Worm (Caenorhabditis elegans) whole organism, young adult: ENCODE results near the gene Y102A5C.27.

Experiments
- F22D6.2 ChIP-seq: sonication (generic microtip); optimal IDR thresholded peaks from 2 replicates; lab custom pipeline; 2016; ENCODE audit warnings: mild to moderate bottlenecking, missing genetic modification characterization, missing compliant biosample characterization
- F23B12.7 ChIP-seq: sonication (generic microtip); optimal IDR thresholded peaks from 2 replicates; lab custom pipeline; 2017; ENCODE audit warnings: missing genetic modification characterization, mild to moderate bottlenecking, missing compliant biosample characterization, antibody characterized with exemption, moderate library complexity; ENCODE audit not compliant: insufficient read depth
- F33H1.4 ChIP-seq: fragments of 200-800 bp; sonication (Bioruptor generic); IDR thresholded peaks from 2 replicates; pipeline ENCODE4 v1.3.6; 2022; ENCODE audit warnings: missing genetic modification reagents, missing genetic modification characterization, missing compliant biosample characterization
- ZK185.1 ChIP-seq: sonication (generic microtip); optimal IDR thresholded peaks from 2 replicates; lab custom pipeline; 2016; ENCODE audit warnings: mild to moderate bottlenecking, missing genetic modification characterization, missing compliant biosample characterization; ENCODE audit not compliant: poor library complexity, severe bottlenecking
- attf-6 ChIP-seq: fragments of 200-800 bp; sonication (Bioruptor generic); IDR thresholded peaks from 2 replicates; pipeline ENCODE4 v1.3.6; 2022; ENCODE audit warnings: missing genetic modification reagents, missing genetic modification characterization, missing compliant biosample characterization
- bed-1 ChIP-seq: fragments of 200-800 bp; sonication (Bioruptor generic); IDR thresholded peaks from 2 replicates; pipeline ENCODE4 v1.3.6; 2022; ENCODE audit warnings: missing genetic modification reagents, missing genetic modification characterization, missing compliant biosample characterization
- hlh-26 ChIP-seq: fragments of 200-800 bp; sonication (Bioruptor generic); conservative IDR thresholded peaks from 2 replicates; pipeline ENCODE4 v1.3.6; 2022; ENCODE audit warnings: missing genetic modification reagents, missing genetic modification characterization, missing compliant biosample characterization
- snpc-4 ChIP-seq, 5 experiments: fragments of 150-350 bp in 1 of 5; sonication (generic microtip) in 4 of 5; optimal IDR thresholded peaks; 2 replicates each; lab custom pipeline; 2014 to 2018; ENCODE audit warnings: missing genetic modification characterization in 5 of 5, missing biosample characterization in 3 of 5, antibody characterized with exemption in 2 of 5, mild to moderate bottlenecking in 2 of 5, missing compliant biosample characterization in 2 of 5, missing genotype in 2 of 5, moderate library complexity in 2 of 5, missing genetic modification reagents in 1 of 5
- unc-62 ChIP-seq: fragments of 150-350 bp; optimal IDR thresholded peaks from 2 replicates; lab custom pipeline; 2014; ENCODE audit warnings: missing biosample characterization, missing genetic modification reagents, missing genetic modification characterization

DNA sequence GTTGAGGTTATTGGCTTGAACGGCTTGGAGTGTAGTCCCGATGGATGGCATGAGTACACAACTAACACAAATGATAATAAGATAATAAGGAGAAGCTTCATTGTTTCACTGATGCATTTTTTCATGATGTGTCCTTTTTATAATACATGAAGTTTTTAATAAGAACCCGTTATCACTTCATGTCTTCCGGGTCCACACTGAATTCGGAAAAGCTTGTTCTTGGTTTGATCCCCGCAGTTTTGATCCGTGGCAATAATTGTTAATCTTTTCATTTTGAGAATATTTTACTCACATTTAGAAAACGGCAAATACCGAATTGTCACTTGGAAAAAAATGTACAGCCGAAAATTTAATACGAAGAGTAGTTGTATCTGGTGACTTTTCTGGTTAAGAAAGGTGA, at the start of gene Y102A5C.27:
- no peak for TF ChIP-seq unc-62 (GFP tag; lab: Kevin White, UChicago)
- TF ChIP-seq snpc-4 (GFP tag; optimal IDR thresholded peaks at IDR 0.05; lab: Kevin White, UChicago): no peak
- TF ChIP-seq snpc-4 (tag; optimal IDR thresholded peaks at IDR 0.05; lab: Kevin White, UChicago): no peak
- no peak for TF ChIP-seq attf-6 (GFP tag; lab: Robert Waterston, UW)
- no peak for TF ChIP-seq F33H1.4 (GFP tag; lab: Robert Waterston, UW)
- TF ChIP-seq ZK185.1 (tag; lab: Kevin White, UChicago): no peak
- TF ChIP-seq F22D6.2 (tag; lab: Kevin White, UChicago): no peak
- no peak for TF ChIP-seq hlh-26
- TF ChIP-seq F23B12.7 (tag; lab: Kevin White, UChicago): no peak
- no peak for TF ChIP-seq bed-1
